Fruit fly (Drosophila melanogaster) whole organism, embryonic: ENCODE measurements around the gene CG9702.

ENCODE experiments used
- Antp ChIP-seq: fragments of 200-800 bp; sonication (Bioruptor generic); optimal IDR thresholded peaks from 3 replicates; lab custom pipeline; 2016; ENCODE audit warnings: missing biosample characterization, missing genetic modification characterization
- Awh ChIP-seq: fragments of 200-800 bp; sonication (Bioruptor generic); IDR thresholded peaks from 2 replicates; pipeline ENCODE4, ENCODE4 v1.3.6; 2022; ENCODE audit warnings: missing biosample characterization, missing genetic modification characterization
- CG12071 ChIP-seq: fragments of 200-800 bp; sonication (Bioruptor generic); optimal IDR thresholded peaks from 3 replicates; lab custom pipeline; 2018; ENCODE audit warnings: missing biosample characterization, mild to moderate bottlenecking, missing genetic modification characterization
- CG14667 ChIP-seq: fragments of 200-800 bp; sonication (Bioruptor generic); IDR thresholded peaks from 2 replicates; pipeline ENCODE4 v1.3.6; 2022; ENCODE audit warnings: missing biosample characterization, missing genetic modification characterization
- CG17186 ChIP-seq: fragments of 200-800 bp; sonication (Bioruptor generic); optimal IDR thresholded peaks from 3 replicates; lab custom pipeline; 2017; ENCODE audit warnings: missing biosample characterization, missing genetic modification reagents, missing genetic modification characterization
- CG18011 ChIP-seq: fragments of 200-800 bp; sonication (Bioruptor generic); optimal IDR thresholded peaks from 2 replicates; lab custom pipeline; 2017; ENCODE audit warnings: missing biosample characterization, missing genetic modification characterization, mild to moderate bottlenecking, moderate library complexity, missing genotype
- CG2199 ChIP-seq: fragments of 200-800 bp; sonication (Bioruptor generic); IDR thresholded peaks from 3 replicates; pipeline ENCODE4 v1.3.6; 2022; ENCODE audit warnings: missing biosample characterization, missing genetic modification characterization
- CG2712 ChIP-seq: fragments of 200-800 bp; optimal IDR thresholded peaks from 3 replicates; lab custom pipeline; 2019; ENCODE audit warnings: missing biosample characterization, mild to moderate bottlenecking, missing genetic modification characterization, moderate library complexity
- CG31441 ChIP-seq: fragments of 200-800 bp; sonication (Bioruptor generic); IDR thresholded peaks from 2 replicates; pipeline ENCODE4 v1.3.6; 2022; ENCODE audit warnings: missing biosample characterization, missing genetic modification characterization
- CG3838 ChIP-seq: fragments of 200-800 bp; sonication (Bioruptor generic); optimal IDR thresholded peaks from 3 replicates; lab custom pipeline; 2016; ENCODE audit warnings: missing biosample characterization, missing genetic modification characterization
- CG4404 ChIP-seq: fragments of 200-800 bp; sonication (Bioruptor generic); IDR thresholded peaks from 2 replicates; pipeline ENCODE4 v1.3.6; 2022; ENCODE audit warnings: missing biosample characterization, missing genetic modification characterization
- CG7786 ChIP-seq: fragments of 200-800 bp; sonication (Bioruptor generic); optimal IDR thresholded peaks from 2 replicates; lab custom pipeline; 2016; ENCODE audit warnings: missing biosample characterization, missing genetic modification characterization
- CG8281 ChIP-seq: fragments of 200-800 bp; sonication (Bioruptor generic); optimal IDR thresholded peaks from 2 replicates; lab custom pipeline; 2018; ENCODE audit warnings: missing biosample characterization, mild to moderate bottlenecking, missing genetic modification characterization, moderate library complexity
- CG8388 ChIP-seq: fragments of 200-800 bp; sonication (Bioruptor generic); optimal IDR thresholded peaks from 2 replicates; lab custom pipeline; 2019; ENCODE audit warnings: missing biosample characterization, mild to moderate bottlenecking, missing genetic modification characterization, moderate library complexity
- CG8478 ChIP-seq: fragments of >200 bp; optimal IDR thresholded peaks from 2 replicates; lab custom pipeline; 2018
- CG9727 ChIP-seq: fragments of 200-800 bp; sonication (Bioruptor generic); optimal IDR thresholded peaks from 3 replicates; lab custom pipeline; 2017; ENCODE audit warnings: missing biosample characterization, mild to moderate bottlenecking, missing genetic modification characterization
- CkIIα-i1 ChIP-seq: fragments of 200-800 bp; sonication (Bioruptor generic); IDR thresholded peaks from 2 replicates; pipeline ENCODE4 v1.3.6; 2022; ENCODE audit warnings: missing biosample characterization, missing genetic modification characterization
- D19A ChIP-seq: fragments of 200-800 bp; optimal IDR thresholded peaks from 3 replicates; lab custom pipeline; 2019; ENCODE audit warnings: missing biosample characterization, mild to moderate bottlenecking, missing genetic modification characterization, moderate library complexity
- Dbx ChIP-seq: fragments of 200-800 bp; sonication (Bioruptor generic); IDR thresholded peaks from 3 replicates; pipeline ENCODE4 v1.3.6; 2022; ENCODE audit warnings: missing biosample characterization, missing genetic modification characterization
- Gug ChIP-seq: fragments of 200-800 bp; sonication (Bioruptor generic); IDR thresholded peaks from 4 replicates; pipeline ENCODE4 v1.3.6; 2022; ENCODE audit warnings: missing biosample characterization, missing genetic modification characterization
- HmgZ ChIP-seq: fragments of 200-800 bp; sonication (Bioruptor generic); optimal IDR thresholded peaks from 2 replicates; lab custom pipeline; 2018; ENCODE audit warnings: missing biosample characterization, mild to moderate bottlenecking, missing genetic modification characterization
- Lhr ChIP-seq: fragments of 200-800 bp; sonication (Bioruptor generic); optimal IDR thresholded peaks from 3 replicates; lab custom pipeline; 2017; ENCODE audit warnings: mild to moderate bottlenecking, missing biosample characterization, missing genetic modification reagents, missing genetic modification characterization
- Nf-YC ChIP-seq: fragments of 200-800 bp; optimal IDR thresholded peaks from 3 replicates; lab custom pipeline; 2019; ENCODE audit warnings: missing biosample characterization, mild to moderate bottlenecking, missing genetic modification characterization, moderate library complexity
- NfI ChIP-seq: fragments of 200-800 bp; sonication (Bioruptor generic); optimal IDR thresholded peaks from 3 replicates; lab custom pipeline; 2018; ENCODE audit warnings: missing biosample characterization, mild to moderate bottlenecking, missing genetic modification characterization, moderate library complexity
- Oaz ChIP-seq: fragments of 200-800 bp; sonication (Bioruptor generic); IDR thresholded peaks from 2 replicates; pipeline ENCODE4 v1.3.6; 2022; ENCODE audit warnings: missing biosample characterization, missing genetic modification characterization
- Sin3A ChIP-seq: fragments of >200 bp; optimal IDR thresholded peaks from 2 replicates; lab custom pipeline; 2018
- Vsx1 ChIP-seq: fragments of 200-800 bp; sonication (Bioruptor generic); optimal IDR thresholded peaks from 2 replicates; lab custom pipeline; 2017; ENCODE audit warnings: missing biosample characterization, mild to moderate bottlenecking, missing genetic modification characterization, missing genetic modification reagents
- bcd ChIP-seq: fragments of 200-800 bp; sonication (Bioruptor generic); optimal IDR thresholded peaks from 2 replicates; lab custom pipeline; 2017; ENCODE audit warnings: missing biosample characterization, mild to moderate bottlenecking, missing genetic modification characterization
- bowl ChIP-seq: fragments of 200-800 bp; sonication (Bioruptor generic); IDR thresholded peaks from 2 replicates; pipeline ENCODE4 v1.3.6; 2022; ENCODE audit warnings: missing biosample characterization, missing genetic modification characterization
- caup ChIP-seq: fragments of 200-800 bp; sonication (Bioruptor generic); optimal IDR thresholded peaks from 3 replicates; lab custom pipeline; 2017; ENCODE audit warnings: missing biosample characterization, mild to moderate bottlenecking, missing genetic modification characterization, moderate library complexity; ENCODE audit not compliant: severe bottlenecking
- crol ChIP-seq: fragments of 200-800 bp; sonication (Bioruptor generic); IDR thresholded peaks from 2 replicates; pipeline ENCODE4 v1.3.6; 2022; ENCODE audit warnings: missing biosample characterization, missing genetic modification characterization
- disco-r ChIP-seq: fragments of 200-800 bp; sonication (Bioruptor generic); optimal IDR thresholded peaks from 2 replicates; lab custom pipeline; 2016; ENCODE audit warnings: missing biosample characterization, missing genetic modification characterization
- exex ChIP-seq: fragments of 200-800 bp; sonication (Bioruptor generic); optimal IDR thresholded peaks from 4 replicates; lab custom pipeline; 2018; ENCODE audit warnings: missing biosample characterization, mild to moderate bottlenecking, missing genetic modification characterization, moderate library complexity
- fru ChIP-seq: fragments of >200 bp; optimal IDR thresholded peaks from 2 replicates; lab custom pipeline; 2017
- gsb-n ChIP-seq: fragments of 200-800 bp; sonication (Bioruptor generic); optimal IDR thresholded peaks from 3 replicates; lab custom pipeline; 2018; ENCODE audit warnings: missing biosample characterization, mild to moderate bottlenecking, missing genetic modification characterization
- ham ChIP-seq: fragments of 200-800 bp; sonication (Bioruptor generic); IDR thresholded peaks from 2 replicates; pipeline ENCODE4 v1.3.6; 2022; ENCODE audit warnings: missing biosample characterization, missing genetic modification characterization
- her ChIP-seq: fragments of 200-800 bp; sonication (Bioruptor generic); optimal IDR thresholded peaks from 2 replicates; lab custom pipeline; 2016; ENCODE audit warnings: missing biosample characterization, missing genetic modification characterization
- jumu ChIP-seq: fragments of 200-800 bp; sonication (Bioruptor generic); optimal IDR thresholded peaks from 3 replicates; lab custom pipeline; 2016; ENCODE audit warnings: missing biosample characterization, missing genetic modification characterization
- lilli ChIP-seq: fragments of 200-800 bp; sonication (Bioruptor generic); optimal IDR thresholded peaks from 3 replicates; lab custom pipeline; 2016; ENCODE audit warnings: missing biosample characterization, missing genetic modification characterization
- luna ChIP-seq: fragments of 200-800 bp; sonication (Bioruptor generic); optimal IDR thresholded peaks from 2 replicates; lab custom pipeline; 2016; ENCODE audit warnings: missing biosample characterization, missing genetic modification characterization
- nerfin-2 ChIP-seq: fragments of 200-800 bp; sonication (Bioruptor generic); IDR thresholded peaks from 2 replicates; pipeline ENCODE4 v1.3.6; 2022; ENCODE audit warnings: missing biosample characterization, missing genetic modification characterization; ENCODE audit not compliant: partially characterized antibody
- onecut ChIP-seq: fragments of 200-800 bp; sonication (Bioruptor generic); IDR thresholded peaks from 2 replicates; pipeline ENCODE4 v1.3.6; 2022; ENCODE audit warnings: missing biosample characterization, missing genetic modification characterization
- p53 ChIP-seq: fragments of 200-800 bp; sonication (Bioruptor generic); optimal IDR thresholded peaks from 2 replicates; lab custom pipeline; 2016; ENCODE audit warnings: missing biosample characterization, missing genetic modification characterization
- pfk ChIP-seq: fragments of 200-800 bp; sonication (Bioruptor generic); optimal IDR thresholded peaks from 2 replicates; lab custom pipeline; 2018; ENCODE audit warnings: missing biosample characterization, mild to moderate bottlenecking, missing genetic modification characterization, moderate library complexity
- row ChIP-seq: fragments of 200-800 bp; sonication (Bioruptor generic); IDR thresholded peaks from 3 replicates; pipeline ENCODE4 v1.3.6; 2022; ENCODE audit warnings: missing biosample characterization, missing genetic modification characterization
- salm ChIP-seq: fragments of 200-800 bp; sonication (Bioruptor generic); optimal IDR thresholded peaks from 2 replicates; lab custom pipeline; 2018; ENCODE audit warnings: missing biosample characterization, mild to moderate bottlenecking, missing genetic modification characterization
- schlank ChIP-seq: fragments of 200-800 bp; sonication (Bioruptor generic); optimal IDR thresholded peaks from 2 replicates; lab custom pipeline; 2018; ENCODE audit warnings: missing biosample characterization, mild to moderate bottlenecking, missing genetic modification characterization
- seq ChIP-seq: fragments of 200-800 bp; sonication (Bioruptor generic); IDR thresholded peaks from 2 replicates; pipeline ENCODE4 v1.3.6; 2022; ENCODE audit warnings: missing biosample characterization, missing genetic modification characterization
- stwl ChIP-seq: fragments of 200-800 bp; sonication (Bioruptor generic); optimal IDR thresholded peaks from 3 replicates; lab custom pipeline; 2018; ENCODE audit warnings: missing biosample characterization, mild to moderate bottlenecking, missing genetic modification characterization, moderate library complexity
- tup ChIP-seq: fragments of 200-800 bp; sonication (Bioruptor generic); optimal IDR thresholded peaks from 2 replicates; lab custom pipeline; 2016; ENCODE audit warnings: missing biosample characterization, mild to moderate bottlenecking, missing genetic modification characterization, moderate library complexity
- wor ChIP-seq: fragments of 200-800 bp; sonication (Bioruptor generic); IDR thresholded peaks from 2 replicates; pipeline ENCODE4 v1.3.6; 2022; ENCODE audit warnings: missing biosample characterization, missing genetic modification characterization

Gene CG9702

dm6 chr3R:30570554-30571141, 8.6 kb upstream of the CG9702 start (continued):
- TF ChIP-seq disco-r (GFP tag; lab: Kevin White, UChicago) (peak; percentile 1), fru (lab: Kevin White, UChicago) (no peak), luna (GFP tag; lab: Kevin White, UChicago) (no peak), schlank (tag; lab: Kevin White, UChicago) (no peak), exex (tag; lab: Kevin White, UChicago) (peak; percentile 5), CkIIα-i1 (GFP tag; lab: Robert Waterston, UW) (no peak), lilli (peak; percentile 61), gsb-n (tag; lab: Kevin White, UChicago) (peak; percentile 83), her (GFP tag; lab: Kevin White, UChicago) (peak; percentile 28), tup (GFP tag; lab: Kevin White, UChicago) (no peak), CG9727 (GFP tag; lab: Kevin White, UChicago) (peak; percentile 56), caup (peak; percentile 59), Nf-YC (tag; lab: Kevin White, UChicago) (no peak), CG17186 (GFP tag; lab: Kevin White, UChicago) (peak; percentile 28), CG2199 (peak; percentile 61; the same call in 1 of the 3 replicates), CG4404 (GFP tag; lab: Robert Waterston, UW) (no peak; the same call in 1 of the 2 replicates), nerfin-2 (GFP tag; lab: Robert Waterston, UW) (no peak), CG8388 (GFP tag; lab: Kevin White, UChicago) (peak; percentile 86), CG14667 (peak; percentile 45), jumu (peak; percentile 71), Dbx (GFP tag; lab: Robert Waterston, UW) (0 out of 3 replicates have a peak, but pooled peaks have one; percentile 19), stwl (tag; lab: Kevin White, UChicago) (peak; percentile 25), bcd (GFP tag; lab: Kevin White, UChicago) (peak; percentile 75), CG8281 (peak; percentile 99), Vsx1 (GFP tag; lab: Kevin White, UChicago) (peak; percentile 51), Oaz (GFP tag; lab: Robert Waterston, UW) (peak; percentile 72), Sin3A (no peak), CG2712 (tag; lab: Kevin White, UChicago) (peak; percentile 90), CG12071 (GFP tag; lab: Kevin White, UChicago) (peak; percentile 74), Awh (GFP tag; lab: Robert Waterston, UW) (peak; percentile 75), CG7786 (GFP tag; lab: Kevin White, UChicago) (peak; percentile 39), D19A (peak; percentile 76), ham (GFP tag; lab: Robert Waterston, UW) (no peak), Gug (GFP tag; lab: Robert Waterston, UW) (peak; percentile 58; the same call in 2 of the 4 replicates), CG18011 (GFP tag; lab: Kevin White, UChicago) (peak; percentile 20), Lhr (GFP tag; lab: Kevin White, UChicago) (peak; percentile 41), NfI (GFP tag; lab: Kevin White, UChicago) (peak; percentile 72), HmgZ (tag; lab: Kevin White, UChicago) (peak; percentile 66), CG31441 (GFP tag; lab: Robert Waterston, UW) (peak; percentile 93), pfk (GFP tag; lab: Kevin White, UChicago) (no peak), CG3838 (GFP tag; lab: Kevin White, UChicago) (peak; percentile 1), bowl (no peak), salm (tag; lab: Kevin White, UChicago) (peak; percentile 79), p53 (GFP tag; lab: Kevin White, UChicago) (peak; percentile 20), onecut (GFP tag; lab: Robert Waterston, UW) (peak; percentile 77), crol (GFP tag; lab: Robert Waterston, UW) (no peak), wor (peak; percentile 70), CG8478 (lab: Kevin White, UChicago) (no peak), seq (GFP tag; lab: Robert Waterston, UW) (peak; percentile 60), Antp (peak; percentile 52), row (GFP tag; lab: Robert Waterston, UW) (peak; percentile 84)
